Worm (Caenorhabditis elegans) whole organism, early embryonic: ENCODE data around the gene ZC262.13.
"Not testable (repeated sequence)": the region's sequence is repeated elsewhere in the genome, so short reads cannot be mapped to it uniquely, and the experiment has no call there.

Source experiments
- B0310.2 ChIP-seq: sonication (generic microtip); optimal IDR thresholded peaks from 2 replicates; lab custom pipeline; 2016; ENCODE audit warnings: mild to moderate bottlenecking, missing genetic modification characterization, missing compliant biosample characterization
- F13C5.2 ChIP-seq: sonication (generic microtip); optimal IDR thresholded peaks from 2 replicates; lab custom pipeline; 2017; ENCODE audit warnings: mild to moderate bottlenecking, missing genetic modification characterization, inconsistent platforms, missing compliant biosample characterization
- aly-1 ChIP-seq: sonication (generic microtip); optimal IDR thresholded peaks from 2 replicates; lab custom pipeline; 2016; ENCODE audit warnings: missing genetic modification characterization, missing compliant biosample characterization
- ama-1 ChIP-seq: fragments of 150-350 bp; optimal IDR thresholded peaks from 2 replicates; lab custom pipeline; 2014
- ceh-13 ChIP-seq: fragments of 200-800 bp; sonication (Bioruptor generic); optimal IDR thresholded peaks from 2 replicates; lab custom pipeline; 2018; ENCODE audit warnings: mild to moderate bottlenecking, missing genetic modification characterization, missing compliant biosample characterization
- ceh-36 ChIP-seq: sonication (generic microtip); optimal IDR thresholded peaks from 2 replicates; lab custom pipeline; 2016; ENCODE audit warnings: missing genetic modification characterization, inconsistent platforms, missing compliant biosample characterization
- ets-7 ChIP-seq: sonication (generic microtip); optimal IDR thresholded peaks from 2 replicates; lab custom pipeline; 2016; ENCODE audit warnings: missing genotype, missing genetic modification characterization, missing compliant biosample characterization
- flt-1 ChIP-seq: fragments of 200-800 bp; sonication (Bioruptor generic); IDR thresholded peaks from 2 replicates; pipeline ENCODE4 v1.3.6; 2022; ENCODE audit warnings: missing genetic modification characterization, missing compliant biosample characterization
- hmbx-1 ChIP-seq: sonication (generic microtip); optimal IDR thresholded peaks from 2 replicates; lab custom pipeline; 2016; ENCODE audit warnings: mild to moderate bottlenecking, missing genetic modification characterization, missing compliant biosample characterization
- hmg-4 ChIP-seq: fragments of 200-800 bp; sonication (Bioruptor generic); optimal IDR thresholded peaks from 2 replicates; lab custom pipeline; 2018; ENCODE audit warnings: mild to moderate bottlenecking, missing genetic modification characterization, missing compliant biosample characterization
- hnd-1 ChIP-seq: sonication (generic microtip); optimal IDR thresholded peaks from 2 replicates; lab custom pipeline; 2016; ENCODE audit warnings: missing genetic modification characterization, missing compliant biosample characterization
- pes-1 ChIP-seq: fragments of 200-800 bp; sonication (Bioruptor generic); IDR thresholded peaks from 2 replicates; pipeline ENCODE4 v1.3.6; 2022; ENCODE audit warnings: missing genetic modification reagents, missing genetic modification characterization, missing compliant biosample characterization
- scrt-1 ChIP-seq: fragments of 200-800 bp; sonication (Bioruptor generic); IDR thresholded peaks from 2 replicates; pipeline ENCODE4 v1.3.6; 2022; ENCODE audit warnings: missing genetic modification characterization, missing compliant biosample characterization
- sea-1 ChIP-seq: fragments of 200-800 bp; sonication (Bioruptor generic); conservative IDR thresholded peaks from 2 replicates; pipeline ENCODE4 v1.3.6; 2022; ENCODE audit warnings: missing genetic modification characterization, missing compliant biosample characterization
- tbx-11 ChIP-seq: fragments of 200-800 bp; sonication (Bioruptor generic); IDR thresholded peaks from 2 replicates; pipeline ENCODE4 v1.3.6; 2022; ENCODE audit warnings: missing genetic modification characterization, missing compliant biosample characterization
- tbx-37 ChIP-seq: fragments of 200-800 bp; sonication (Bioruptor generic); conservative IDR thresholded peaks from 2 replicates; pipeline ENCODE4 v1.3.6; 2022; ENCODE audit warnings: missing genetic modification reagents, missing genetic modification characterization, missing compliant biosample characterization
- tra-4 ChIP-seq: sonication (generic microtip); optimal IDR thresholded peaks from 2 replicates; lab custom pipeline; 2017; ENCODE audit warnings: missing genetic modification characterization, missing compliant biosample characterization

The ZC262.13 gene

DNA sequence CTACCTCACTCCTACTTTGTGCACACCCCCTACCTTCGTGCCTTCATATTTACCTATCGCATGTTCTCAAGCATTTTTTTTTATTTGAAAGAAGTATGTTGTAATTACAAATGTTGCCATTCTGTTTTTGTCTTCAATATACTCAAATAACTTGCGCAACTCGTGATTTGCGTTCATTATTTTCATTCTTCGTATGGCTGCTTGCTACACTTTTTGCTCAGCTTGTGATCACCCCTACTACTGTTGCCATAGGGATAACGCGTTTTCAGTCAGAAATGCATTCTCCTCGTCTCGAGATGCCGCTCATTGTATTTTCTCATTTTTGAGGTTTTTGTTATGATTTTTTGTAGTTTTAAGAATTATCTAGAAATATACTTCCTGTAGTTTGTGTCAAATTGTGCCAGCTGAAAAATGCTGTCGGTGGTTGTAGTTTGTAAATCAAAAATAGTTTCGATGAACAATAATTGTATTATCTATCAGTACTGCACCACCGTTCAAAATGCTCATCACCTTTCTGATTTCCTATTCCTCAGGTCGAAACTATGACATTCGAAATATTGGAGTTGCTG, 3.3 kb upstream of the ZC262.13 start, which contains the start of gene F10E9.1:
Gene F10E9.1, plus strand, starts transcription at position 519 of the 569 bp plus-strand sequence.
- TF ChIP-seq tra-4 (no peak), hmbx-1 (no peak), aly-1 (tag; lab: Kevin White, UChicago) (no peak)

DNA sequence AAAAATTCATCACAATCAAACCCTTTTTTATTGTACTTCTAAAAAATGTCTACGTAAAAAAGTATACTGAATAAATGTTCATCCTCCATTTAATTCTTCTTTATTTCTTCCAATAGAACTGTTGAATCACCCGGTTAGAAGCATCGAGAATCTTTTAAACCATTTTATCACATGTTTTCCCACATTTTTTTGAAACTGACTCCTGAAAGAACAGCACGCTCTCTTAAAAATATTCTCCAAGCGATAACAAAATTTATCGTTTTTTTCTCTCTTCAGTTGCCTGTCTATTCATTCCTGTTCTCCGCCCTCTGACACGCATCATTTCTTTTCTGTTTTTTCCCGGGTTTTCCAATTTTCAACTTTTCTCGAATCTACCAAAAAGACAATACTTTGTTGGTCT, 1.6 kb upstream of the ZC262.13 start, which contains the start of gene F10E9.12:
Gene F10E9.12, plus strand, starts transcription at position 131 of the 400 bp plus-strand sequence.
- no peak for TF ChIP-seq sea-1 (GFP tag; lab: Robert Waterston, UW)
- TF ChIP-seq tra-4, result no peak
- no peak for TF ChIP-seq ama-1 (lab: Kevin White, UChicago)
- no peak for TF ChIP-seq hmg-4 (GFP tag; lab: Kevin White, UChicago)
- no peak for TF ChIP-seq scrt-1 (GFP tag; lab: Robert Waterston, UW)
- no peak for TF ChIP-seq B0310.2 (tag; lab: Kevin White, UChicago)
- no peak for TF ChIP-seq flt-1 (GFP tag; lab: Robert Waterston, UW)
- no peak for TF ChIP-seq F13C5.2 (tag; lab: Kevin White, UChicago)
- TF ChIP-seq hnd-1, result no peak
- no peak for TF ChIP-seq pes-1
- no peak for TF ChIP-seq ets-7 (tag; lab: Kevin White, UChicago)
- TF ChIP-seq aly-1 (tag; lab: Kevin White, UChicago), result no peak
- TF ChIP-seq ceh-36, result no peak
- TF ChIP-seq hmbx-1, result no peak
- no peak for TF ChIP-seq tbx-37
- no peak for TF ChIP-seq tbx-11 (GFP tag; lab: Robert Waterston, UW)

DNA sequence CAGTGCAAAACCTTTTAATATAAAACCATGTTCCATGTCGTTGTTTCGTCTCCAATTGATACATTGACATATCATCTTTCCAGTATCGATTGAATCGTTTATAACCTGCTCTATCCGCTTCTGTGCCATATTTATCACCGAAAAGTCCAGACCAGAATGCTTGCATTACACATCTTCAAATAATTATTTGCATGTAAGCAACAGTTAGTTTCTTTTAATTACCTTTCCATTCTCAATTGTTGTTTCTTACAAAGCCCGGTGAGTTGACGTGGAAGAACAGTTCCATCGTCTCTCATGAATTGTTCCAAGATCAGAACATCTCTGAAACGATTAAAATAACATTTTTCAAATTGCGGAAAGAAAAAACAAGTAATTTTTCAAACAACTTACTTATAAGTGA, 5.2 kb downstream of the ZC262.13 start, which contains the start of gene iglr-2:
Gene iglr-2, minus strand, starts transcription at position 101 of the 400 bp plus-strand sequence.
- TF ChIP-seq B0310.2 (tag; lab: Kevin White, UChicago) (no peak), ceh-36 (no peak), hmg-4 (GFP tag; lab: Kevin White, UChicago) (no peak), flt-1 (GFP tag; lab: Robert Waterston, UW) (no peak), F13C5.2 (tag; lab: Kevin White, UChicago) (no peak), ceh-13 (GFP tag; lab: Kevin White, UChicago) (no peak), sea-1 (GFP tag; lab: Robert Waterston, UW) (no peak), tbx-37 (no peak), scrt-1 (GFP tag; lab: Robert Waterston, UW) (no peak), ets-7 (tag; lab: Kevin White, UChicago) (no peak), tra-4 (no peak), ama-1 (lab: Kevin White, UChicago) (no peak), aly-1 (tag; lab: Kevin White, UChicago) (no peak), pes-1 (no peak), tbx-11 (GFP tag; lab: Robert Waterston, UW) (no peak), hmbx-1 (no peak), hnd-1 (no peak)

DNA sequence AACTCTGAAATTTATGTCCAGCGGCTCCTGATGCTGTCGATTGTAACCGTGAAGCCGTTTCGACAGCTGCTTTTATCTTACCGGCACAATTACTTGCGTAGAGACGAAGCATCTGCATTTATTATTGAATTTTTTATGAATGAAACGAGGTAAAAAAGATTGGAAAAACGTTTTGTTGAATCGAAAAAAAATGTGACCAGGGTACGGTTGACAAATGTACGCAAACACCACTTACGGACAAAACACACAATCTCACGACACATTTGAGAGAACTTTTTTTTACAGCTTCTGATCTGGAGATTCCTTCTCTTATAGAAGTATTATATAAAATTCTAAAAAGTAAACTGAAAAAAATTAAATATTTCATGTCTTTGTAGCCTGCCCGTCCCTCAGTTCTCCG, 5.8 kb downstream of the ZC262.13 start, which contains the start of the genes mrps-18A and ZC262.2:
Gene mrps-18A, minus strand, starts transcription at position 141 of the 400 bp plus-strand sequence.
Gene ZC262.2, plus strand, starts transcription at position 284 of the 400 bp plus-strand sequence.
- TF ChIP-seq tbx-37, result no peak
- TF ChIP-seq ceh-36, result no peak
- no peak for TF ChIP-seq ets-7 (tag; lab: Kevin White, UChicago)
- TF ChIP-seq tbx-11 (GFP tag; lab: Robert Waterston, UW), result no peak
- TF ChIP-seq F13C5.2 (tag; lab: Kevin White, UChicago), result no peak
- no peak for TF ChIP-seq B0310.2 (tag; lab: Kevin White, UChicago)
- no peak for TF ChIP-seq pes-1
- no peak for TF ChIP-seq hmg-4 (GFP tag; lab: Kevin White, UChicago)
- no peak for TF ChIP-seq hmbx-1
- TF ChIP-seq hnd-1, result no peak
- TF ChIP-seq scrt-1 (GFP tag; lab: Robert Waterston, UW), result no peak
- TF ChIP-seq ama-1 (lab: Kevin White, UChicago), result no peak

DNA sequence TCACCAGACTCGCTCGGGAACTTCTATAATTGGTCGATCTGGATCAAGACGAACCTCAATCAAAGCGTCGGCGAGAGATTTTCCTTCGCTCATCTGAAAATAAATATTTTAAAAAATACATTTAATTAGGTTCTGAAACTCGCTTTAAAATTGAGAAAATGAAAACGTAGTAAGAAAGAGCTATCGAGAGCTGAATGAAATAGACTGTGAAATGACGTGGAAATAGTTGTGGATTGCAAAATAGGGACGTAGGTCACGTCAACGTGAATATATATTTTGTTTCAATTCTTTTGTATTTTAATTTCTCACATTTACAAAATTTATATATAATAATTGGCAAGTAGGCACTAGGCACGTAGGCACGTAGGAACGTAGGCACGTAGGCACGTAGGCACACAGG, 8.4 kb downstream of the ZC262.13 start, which contains the start of gene ZC262.4:
Gene ZC262.4, minus strand, starts transcription at position 101 of the 400 bp plus-strand sequence.
- no peak for TF ChIP-seq hmbx-1
- TF ChIP-seq B0310.2 (tag; lab: Kevin White, UChicago), result no peak
- no peak for TF ChIP-seq tra-4
- TF ChIP-seq hnd-1, result no peak
- TF ChIP-seq ama-1 (lab: Kevin White, UChicago), result no peak
- no peak for TF ChIP-seq pes-1
- TF ChIP-seq sea-1 (GFP tag; lab: Robert Waterston, UW), result no peak
- TF ChIP-seq ets-7 (tag; lab: Kevin White, UChicago), result no peak
- TF ChIP-seq ceh-13 (GFP tag; lab: Kevin White, UChicago), result no peak

DNA sequence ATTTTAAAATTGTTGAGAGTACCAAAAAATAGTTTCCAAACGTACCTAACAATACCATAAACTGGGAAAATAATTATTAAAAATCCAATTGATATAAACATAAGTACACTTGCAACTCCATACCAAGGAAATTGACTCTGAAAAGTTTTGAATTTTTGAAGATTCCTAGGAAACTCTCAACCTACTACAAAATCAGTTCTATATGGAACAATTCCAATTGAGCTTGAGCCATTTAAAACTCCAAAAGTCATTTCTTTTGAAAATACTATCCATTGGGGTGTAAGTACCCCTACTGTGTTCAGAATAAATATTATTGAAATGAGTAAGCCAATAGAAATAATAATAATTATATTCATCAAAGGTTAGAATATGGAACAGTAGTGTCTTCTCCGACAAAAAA, 13.4 kb downstream of the ZC262.13 start, which contains the start of gene clc-28:
Gene clc-28, minus strand, starts transcription at position 101 of the 400 bp plus-strand sequence.
- TF ChIP-seq scrt-1 (GFP tag; lab: Robert Waterston, UW); pes-1; hmbx-1: not testable (repeated sequence)

DNA sequence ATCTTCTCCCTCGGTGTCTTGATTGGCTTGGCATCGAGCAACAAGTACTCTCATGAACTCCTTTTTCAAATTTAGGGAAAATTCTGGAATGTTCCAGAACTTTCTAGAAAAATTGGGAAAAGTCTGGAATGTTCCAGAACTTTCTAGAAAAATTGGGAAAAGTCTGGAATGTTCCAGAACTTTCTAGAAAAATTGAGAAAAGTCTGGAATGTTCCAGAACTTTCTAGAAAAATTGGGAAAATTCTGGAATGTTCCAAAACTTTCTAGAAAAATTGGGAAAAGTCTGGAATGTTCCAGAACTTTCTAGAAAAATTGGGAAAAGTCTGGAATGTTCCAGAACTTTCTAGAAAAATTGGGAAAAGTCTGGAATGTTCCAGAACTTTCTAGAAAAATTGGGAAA, 18.3 kb downstream of the ZC262.13 start, which contains the start of gene ZC262.7:
Gene ZC262.7, minus strand, starts transcription at position 54 of the 400 bp plus-strand sequence.
- not testable (repeated sequence) for TF ChIP-seq tbx-37; scrt-1 (GFP tag; lab: Robert Waterston, UW); tra-4

DNA sequence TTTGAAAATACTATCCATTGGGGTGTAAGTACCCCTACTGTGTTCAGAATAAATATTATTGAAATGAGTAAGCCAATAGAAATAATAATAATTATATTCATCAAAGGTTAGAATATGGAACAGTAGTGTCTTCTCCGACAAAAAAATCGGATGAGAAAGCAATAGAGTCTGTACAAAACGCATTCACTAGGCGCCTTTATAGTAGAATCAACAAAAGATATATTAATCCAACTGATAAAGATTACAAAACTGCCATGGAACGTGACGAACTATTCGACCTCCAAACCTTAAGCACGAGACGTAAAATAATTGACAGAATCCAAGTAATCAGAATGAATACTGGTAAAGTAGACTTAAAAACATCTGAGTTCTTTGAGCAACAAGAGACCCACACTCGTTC, 21.8 kb downstream of the ZC262.13 start, which contains the start of gene clc-29:
Gene clc-29, minus strand, starts transcription at position 101 of the 400 bp plus-strand sequence.
- TF ChIP-seq aly-1 (tag; lab: Kevin White, UChicago); flt-1 (GFP tag; lab: Robert Waterston, UW); tbx-11 (GFP tag; lab: Robert Waterston, UW): not testable (repeated sequence)
